Fruit fly (Drosophila melanogaster) whole organism, embryonic: ENCODE measurements around the gene wisp.

ENCODE experiments used
- Adf1 ChIP-seq: fragments of 200-800 bp; sonication (Bioruptor generic); IDR thresholded peaks from 2 replicates; pipeline ENCODE4 v1.3.6; 2022; ENCODE audit warnings: missing biosample characterization, missing genetic modification characterization
- Awh ChIP-seq: fragments of 200-800 bp; sonication (Bioruptor generic); IDR thresholded peaks from 2 replicates; pipeline ENCODE4, ENCODE4 v1.3.6; 2022; ENCODE audit warnings: missing biosample characterization, missing genetic modification characterization
- B-H2 ChIP-seq: fragments of 200-800 bp; sonication (Bioruptor generic); optimal IDR thresholded peaks from 2 replicates; lab custom pipeline; 2018; ENCODE audit warnings: missing biosample characterization, mild to moderate bottlenecking, missing genetic modification characterization
- BEAF-32 ChIP-seq: fragments of 200-800 bp; sonication (Bioruptor generic); optimal IDR thresholded peaks from 3 replicates; lab custom pipeline; 2017; ENCODE audit warnings: missing biosample characterization, missing genetic modification characterization, mild to moderate bottlenecking, moderate library complexity, missing genetic modification reagents
- Bgb ChIP-seq: fragments of 200-800 bp; sonication (Bioruptor generic); IDR thresholded peaks from 2 replicates; pipeline ENCODE4 v1.3.6; 2022; ENCODE audit warnings: missing biosample characterization, missing genetic modification characterization; ENCODE audit not compliant: partially characterized antibody
- Bteb2 ChIP-seq: fragments of 200-800 bp; sonication (Bioruptor generic); optimal IDR thresholded peaks from 2 replicates; lab custom pipeline; 2016; ENCODE audit warnings: missing biosample characterization, missing genetic modification characterization
- CG10543 ChIP-seq: fragments of 200-800 bp; sonication (Bioruptor generic); optimal IDR thresholded peaks from 3 replicates; lab custom pipeline; 2017; ENCODE audit warnings: missing biosample characterization, mild to moderate bottlenecking, missing genetic modification characterization, moderate library complexity
- CG11696 ChIP-seq: fragments of 200-800 bp; sonication (Bioruptor generic); IDR thresholded peaks from 2 replicates; pipeline ENCODE4 v1.3.6; 2022; ENCODE audit warnings: missing biosample characterization, missing genetic modification characterization
- CG14014 ChIP-seq: fragments of 200-800 bp; sonication (Bioruptor generic); IDR thresholded peaks from 2 replicates; pipeline ENCODE4 v1.3.6; 2022; ENCODE audit warnings: missing biosample characterization, missing genetic modification characterization
- CG2712 ChIP-seq: fragments of 200-800 bp; optimal IDR thresholded peaks from 3 replicates; lab custom pipeline; 2019; ENCODE audit warnings: missing biosample characterization, mild to moderate bottlenecking, missing genetic modification characterization, moderate library complexity
- CG2889 ChIP-seq: fragments of 200-800 bp; sonication (Bioruptor generic); IDR thresholded peaks from 3 replicates; pipeline ENCODE4 v1.3.6; 2022; ENCODE audit warnings: missing biosample characterization, missing genetic modification characterization
- CG4424 ChIP-seq: fragments of 200-800 bp; sonication (Bioruptor generic); optimal IDR thresholded peaks from 3 replicates; lab custom pipeline; 2016; ENCODE audit warnings: missing biosample characterization, missing genetic modification characterization
- CG6683 ChIP-seq: fragments of 200-800 bp; sonication (Bioruptor generic); optimal IDR thresholded peaks from 2 replicates; lab custom pipeline; 2017; ENCODE audit warnings: missing biosample characterization, mild to moderate bottlenecking, missing genetic modification characterization, missing genetic modification reagents
- CG7372 ChIP-seq: fragments of 200-800 bp; sonication (Bioruptor generic); IDR thresholded peaks from 2 replicates; pipeline ENCODE4 v1.3.6; 2022; ENCODE audit warnings: missing biosample characterization, missing genetic modification characterization
- CG7963 ChIP-seq: fragments of 200-800 bp; sonication (Bioruptor generic); IDR thresholded peaks from 3 replicates; pipeline ENCODE4 v1.3.6; 2022; ENCODE audit warnings: missing biosample characterization, missing genetic modification characterization; ENCODE audit not compliant: partially characterized antibody
- CG9437 ChIP-seq: fragments of 200-800 bp; sonication (Bioruptor generic); optimal IDR thresholded peaks from 2 replicates; lab custom pipeline; 2018; ENCODE audit warnings: missing biosample characterization, mild to moderate bottlenecking, missing genetic modification characterization
- CG9797 ChIP-seq: fragments of 200-800 bp; sonication (Bioruptor generic); optimal IDR thresholded peaks from 3 replicates; lab custom pipeline; 2018; ENCODE audit warnings: missing biosample characterization, mild to moderate bottlenecking, missing genetic modification characterization
- Doc3 ChIP-seq: fragments of 200-800 bp; sonication (Bioruptor generic); IDR thresholded peaks from 3 replicates; pipeline ENCODE4 v1.3.6; 2022; ENCODE audit warnings: missing biosample characterization, missing genetic modification characterization; ENCODE audit not compliant: partially characterized antibody
- Dref ChIP-seq: fragments of 200-800 bp; sonication (Bioruptor generic); IDR thresholded peaks from 2 replicates; pipeline ENCODE4 v1.3.6; 2022; ENCODE audit warnings: missing biosample characterization, missing genetic modification characterization
- HLH3B ChIP-seq: fragments of 200-800 bp; sonication (Bioruptor generic); IDR thresholded peaks from 2 replicates; pipeline ENCODE4 v1.3.6; 2022; ENCODE audit warnings: missing biosample characterization, missing genetic modification characterization
- HLH4C ChIP-seq: fragments of 200-800 bp; sonication (Bioruptor generic); IDR thresholded peaks from 3 replicates; pipeline ENCODE4 v1.3.6; 2022; ENCODE audit warnings: missing biosample characterization, missing genetic modification characterization; ENCODE audit not compliant: partially characterized antibody
- HmgZ ChIP-seq: fragments of 200-800 bp; sonication (Bioruptor generic); optimal IDR thresholded peaks from 2 replicates; lab custom pipeline; 2018; ENCODE audit warnings: missing biosample characterization, mild to moderate bottlenecking, missing genetic modification characterization
- Kr ChIP-seq: fragments of 200-800 bp; sonication (Bioruptor generic); optimal IDR thresholded peaks from 2 replicates; lab custom pipeline; 2017; ENCODE audit warnings: missing biosample characterization, mild to moderate bottlenecking, missing genetic modification characterization
- Lhr ChIP-seq: fragments of 200-800 bp; sonication (Bioruptor generic); optimal IDR thresholded peaks from 3 replicates; lab custom pipeline; 2017; ENCODE audit warnings: mild to moderate bottlenecking, missing biosample characterization, missing genetic modification reagents, missing genetic modification characterization
- PHDP ChIP-seq: fragments of 200-800 bp; sonication (Bioruptor generic); optimal IDR thresholded peaks from 3 replicates; lab custom pipeline; 2018; ENCODE audit warnings: missing biosample characterization, mild to moderate bottlenecking, missing genetic modification characterization, moderate library complexity
- Pdp1 ChIP-seq, 2 experiments: fragments of 200-800 bp; sonication (Bioruptor generic); optimal IDR thresholded peaks; 3 replicates each; lab custom pipeline; 2016; ENCODE audit warnings: missing biosample characterization in 2 of 2, missing genetic modification characterization in 2 of 2, mild to moderate bottlenecking in 1 of 2, moderate library complexity in 1 of 2
- Side ChIP-seq: fragments of 200-800 bp; sonication (Bioruptor generic); optimal IDR thresholded peaks from 2 replicates; lab custom pipeline; 2016; ENCODE audit warnings: missing biosample characterization, missing genetic modification characterization
- Sin3A ChIP-seq: fragments of >200 bp; optimal IDR thresholded peaks from 2 replicates; lab custom pipeline; 2018
- Sry-δ ChIP-seq: fragments of 200-800 bp; sonication (Bioruptor generic); optimal IDR thresholded peaks from 2 replicates; lab custom pipeline; 2016; ENCODE audit warnings: missing biosample characterization, missing genetic modification characterization
- ato ChIP-seq: fragments of 200-800 bp; sonication (Bioruptor generic); IDR thresholded peaks from 2 replicates; pipeline ENCODE4 v1.3.6; 2022; ENCODE audit warnings: missing biosample characterization, missing genetic modification characterization; ENCODE audit not compliant: partially characterized antibody
- az2 ChIP-seq: fragments of 200-800 bp; sonication (Bioruptor generic); optimal IDR thresholded peaks from 3 replicates; lab custom pipeline; 2016; ENCODE audit warnings: missing biosample characterization, missing genetic modification characterization
- bigmax ChIP-seq: fragments of 200-800 bp; sonication (Bioruptor generic); optimal IDR thresholded peaks from 2 replicates; lab custom pipeline; 2018; ENCODE audit warnings: missing biosample characterization, mild to moderate bottlenecking, missing genetic modification characterization
- btn ChIP-seq: fragments of 200-800 bp; sonication (Bioruptor generic); optimal IDR thresholded peaks from 2 replicates; lab custom pipeline; 2016; ENCODE audit warnings: missing biosample characterization, missing genetic modification characterization
- en ChIP-seq: fragments of 200-800 bp; sonication (Bioruptor generic); optimal IDR thresholded peaks from 2 replicates; lab custom pipeline; 2016; ENCODE audit warnings: missing biosample characterization, missing genetic modification characterization
- fd3F ChIP-seq: fragments of 200-800 bp; sonication (Bioruptor generic); optimal IDR thresholded peaks from 2 replicates; lab custom pipeline; 2018; ENCODE audit warnings: missing biosample characterization, mild to moderate bottlenecking, missing genetic modification characterization, moderate library complexity
- ftz-f1 ChIP-seq: fragments of 200-800 bp; sonication (Bioruptor generic); optimal IDR thresholded peaks from 2 replicates; lab custom pipeline; 2016; ENCODE audit warnings: missing biosample characterization, missing genetic modification characterization
- fu2 ChIP-seq: fragments of 200-800 bp; sonication (Bioruptor generic); optimal IDR thresholded peaks from 2 replicates; lab custom pipeline; 2016; ENCODE audit warnings: missing biosample characterization, missing genetic modification characterization
- gcm ChIP-seq: fragments of 200-800 bp; sonication (Bioruptor generic); optimal IDR thresholded peaks from 2 replicates; lab custom pipeline; 2019; ENCODE audit warnings: missing biosample characterization, mild to moderate bottlenecking, missing genetic modification characterization, moderate library complexity
- inv ChIP-seq: fragments of 200-800 bp; sonication (Bioruptor generic); IDR thresholded peaks from 2 replicates; pipeline ENCODE4 v1.3.6; 2022; ENCODE audit warnings: missing biosample characterization, missing genetic modification characterization; ENCODE audit not compliant: partially characterized antibody
- ken ChIP-seq: fragments of 200-800 bp; sonication (Bioruptor generic); IDR thresholded peaks from 3 replicates; pipeline ENCODE4 v1.3.6; 2022; ENCODE audit warnings: missing biosample characterization, missing genetic modification characterization
- klu ChIP-seq: fragments of 200-800 bp; sonication (Bioruptor generic); IDR thresholded peaks from 2 replicates; pipeline ENCODE4 v1.3.6; 2022; ENCODE audit warnings: missing biosample characterization, missing genetic modification characterization
- mam ChIP-seq: fragments of 200-800 bp; sonication (Bioruptor generic); optimal IDR thresholded peaks from 3 replicates; lab custom pipeline; 2016; ENCODE audit warnings: missing biosample characterization, missing genetic modification characterization
- nom ChIP-seq: fragments of 200-800 bp; sonication (Bioruptor generic); optimal IDR thresholded peaks from 2 replicates; lab custom pipeline; 2017; ENCODE audit warnings: missing biosample characterization, missing genetic modification characterization, mild to moderate bottlenecking, moderate library complexity, missing genetic modification reagents
- oc ChIP-seq: fragments of 200-800 bp; sonication (Bioruptor generic); optimal IDR thresholded peaks from 2 replicates; lab custom pipeline; 2018; ENCODE audit warnings: missing biosample characterization, mild to moderate bottlenecking, missing genetic modification characterization, moderate library complexity
- org-1 ChIP-seq: fragments of 200-800 bp; sonication (Bioruptor generic); optimal IDR thresholded peaks from 2 replicates; lab custom pipeline; 2017; ENCODE audit warnings: missing biosample characterization, missing genetic modification characterization
- ro ChIP-seq: fragments of 200-800 bp; sonication (Bioruptor generic); IDR thresholded peaks from 2 replicates; pipeline ENCODE4 v1.3.6; 2022; ENCODE audit warnings: missing biosample characterization, missing genetic modification characterization
- slp2 ChIP-seq: fragments of 200-800 bp; sonication (Bioruptor generic); optimal IDR thresholded peaks from 2 replicates; lab custom pipeline; 2016; ENCODE audit warnings: missing biosample characterization, missing genetic modification characterization
- stc ChIP-seq: fragments of 200-800 bp; sonication (Bioruptor generic); IDR thresholded peaks from 2 replicates; pipeline ENCODE4 v1.3.6; 2022; ENCODE audit warnings: missing biosample characterization, missing genetic modification characterization
- tio ChIP-seq: fragments of 200-800 bp; sonication (Bioruptor generic); optimal IDR thresholded peaks from 2 replicates; lab custom pipeline; 2017; ENCODE audit warnings: missing biosample characterization, missing genetic modification characterization, inconsistent platforms
- wdn ChIP-seq: fragments of 200-800 bp; sonication (Bioruptor generic); IDR thresholded peaks from 2 replicates; pipeline ENCODE4 v1.3.6; 2022; ENCODE audit warnings: missing biosample characterization, missing genetic modification characterization
- zfh2 ChIP-seq: fragments of 200-800 bp; sonication (Bioruptor generic); optimal IDR thresholded peaks from 2 replicates; lab custom pipeline; 2016; ENCODE audit warnings: missing biosample characterization, missing genetic modification characterization

Gene wisp

DNA sequence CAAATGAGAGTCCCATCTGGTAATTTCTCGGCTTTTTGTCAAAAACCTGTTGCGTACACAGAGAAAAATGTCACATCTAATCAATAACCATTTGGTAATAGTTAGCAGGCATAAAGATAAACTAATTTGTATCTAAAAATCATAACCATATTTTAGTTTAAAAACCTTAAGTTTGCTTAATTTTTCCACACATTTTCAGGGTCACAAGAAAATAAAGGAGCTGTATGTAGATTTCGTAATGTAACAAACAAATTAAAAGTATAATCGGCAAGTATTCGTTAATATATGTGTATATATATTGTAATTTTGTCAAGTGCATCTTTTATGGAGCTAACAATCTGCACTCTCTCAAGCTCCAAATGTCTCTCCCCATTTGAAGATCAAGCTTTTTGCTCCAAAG is 27.2 kb downstream of the wisp start (continued):
- TF ChIP-seq ftz-f1 (GFP tag; lab: Kevin White, UChicago) (no peak), Sin3A (no peak), CG10543 (GFP tag; lab: Kevin White, UChicago) (peak; percentile 86), HLH4C (GFP tag; lab: Robert Waterston, UW) (no peak), CG7963 (GFP tag; lab: Robert Waterston, UW) (no peak), mam (GFP tag; lab: Kevin White, UChicago) (peak; percentile 79), ato (GFP tag; lab: Robert Waterston, UW) (no peak), btn (GFP tag; lab: Kevin White, UChicago) (no peak), gcm (GFP tag; lab: Kevin White, UChicago) (peak; percentile 86), Bteb2 (GFP tag; lab: Kevin White, UChicago) (peak; percentile 61), Side (GFP tag; lab: Kevin White, UChicago) (peak; percentile 62), CG2889 (GFP tag; lab: Robert Waterston, UW) (0 out of 3 replicates have a peak, but pooled peaks have one; percentile 50), nom (GFP tag; lab: Kevin White, UChicago) (no peak), en (GFP tag; lab: Kevin White, UChicago) (peak; percentile 30), CG4424 (GFP tag; lab: Kevin White, UChicago) (peak; percentile 88), slp2 (peak; percentile 69), PHDP (tag; lab: Kevin White, UChicago) (peak; percentile 94), bigmax (GFP tag; lab: Kevin White, UChicago) (no peak), oc (tag; lab: Kevin White, UChicago) (peak; percentile 91), fd3F (GFP tag; lab: Kevin White, UChicago) (peak; percentile 87), HmgZ (tag; lab: Kevin White, UChicago) (peak; percentile 85), CG9437 (GFP tag; lab: Kevin White, UChicago) (peak; percentile 85), Awh (GFP tag; lab: Robert Waterston, UW) (peak; percentile 83), klu (GFP tag; lab: Robert Waterston, UW) (peak; percentile 81), tio (GFP tag; lab: Kevin White, UChicago) (peak; percentile 78), inv (GFP tag; lab: Robert Waterston, UW) (no peak), CG7372 (GFP tag; lab: Robert Waterston, UW) (peak; percentile 88), ro (peak; percentile 64; the same call in 1 of the 2 replicates), Bgb (GFP tag; lab: Robert Waterston, UW) (no peak), zfh2 (GFP tag; lab: Kevin White, UChicago) (peak; percentile 58), Kr (no peak), B-H2 (peak; percentile 63), Sry-δ (GFP tag; lab: Kevin White, UChicago) (peak; percentile 4), CG6683 (GFP tag; lab: Kevin White, UChicago) (peak; percentile 77), ken (GFP tag; lab: Robert Waterston, UW) (peak; percentile 79; the same call in 2 of the 3 replicates), CG9797 (GFP tag; lab: Kevin White, UChicago) (no peak), CG11696 (GFP tag; lab: Robert Waterston, UW) (peak; percentile 53), Dref (GFP tag; lab: Robert Waterston, UW) (no peak), Adf1 (GFP tag; lab: Robert Waterston, UW) (peak; percentile 58), CG14014 (GFP tag; lab: Robert Waterston, UW) (peak; percentile 91), Pdp1 (GFP tag; optimal IDR thresholded peaks at IDR 0.05; lab: Kevin White, UChicago) (peak; percentile 68 to 77), CG2712 (tag; lab: Kevin White, UChicago) (peak; percentile 96), wdn (peak; percentile 75), az2 (GFP tag; lab: Kevin White, UChicago) (peak; percentile 86), fu2 (GFP tag; lab: Kevin White, UChicago) (peak; percentile 46), Doc3 (GFP tag; lab: Robert Waterston, UW) (no peak), Lhr (GFP tag; lab: Kevin White, UChicago) (peak; percentile 58), org-1 (GFP tag; lab: Kevin White, UChicago) (peak; percentile 84), BEAF-32 (GFP tag; lab: Kevin White, UChicago) (no peak), stc (peak; percentile 86), HLH3B (GFP tag; lab: Robert Waterston, UW) (peak; percentile 87)
